Fruit fly (Drosophila melanogaster) whole organism, embryonic: ENCODE results near the gene Cpsf5.

ENCODE experiments used
- Asciz ChIP-seq: fragments of 200-800 bp; sonication (Bioruptor generic); optimal IDR thresholded peaks from 2 replicates; lab custom pipeline; 2017; ENCODE audit warnings: missing biosample characterization, mild to moderate bottlenecking, missing genetic modification characterization, missing genetic modification reagents
- CG10366 ChIP-seq: fragments of 200-800 bp; sonication (Bioruptor generic); IDR thresholded peaks from 2 replicates; pipeline ENCODE4 v1.3.6; 2022; ENCODE audit warnings: missing biosample characterization, missing genetic modification characterization
- CG13287 ChIP-seq: fragments of 200-800 bp; sonication (Bioruptor generic); IDR thresholded peaks from 2 replicates; pipeline ENCODE4 v1.3.6; 2022; ENCODE audit warnings: missing biosample characterization, missing genetic modification characterization; ENCODE audit not compliant: partially characterized antibody
- CG13624 ChIP-seq: fragments of 200-800 bp; sonication (Bioruptor generic); optimal IDR thresholded peaks from 2 replicates; lab custom pipeline; 2016; ENCODE audit warnings: missing biosample characterization, missing genetic modification characterization
- CG1603 ChIP-seq: fragments of 200-800 bp; sonication (Bioruptor generic); optimal IDR thresholded peaks from 2 replicates; lab custom pipeline; 2019; ENCODE audit warnings: missing biosample characterization, mild to moderate bottlenecking, missing genetic modification characterization, moderate library complexity
- CG17385 ChIP-seq: fragments of 200-800 bp; sonication (Bioruptor generic); optimal IDR thresholded peaks from 3 replicates; lab custom pipeline; 2018; ENCODE audit warnings: missing biosample characterization, mild to moderate bottlenecking, missing genetic modification characterization
- CG17612 ChIP-seq: fragments of 200-800 bp; sonication (Bioruptor generic); IDR thresholded peaks from 2 replicates; pipeline ENCODE4 v1.3.6; 2022; ENCODE audit warnings: missing biosample characterization, missing genetic modification characterization
- CG18476 ChIP-seq: fragments of 200-800 bp; sonication (Bioruptor generic); optimal IDR thresholded peaks from 2 replicates; lab custom pipeline; 2016; ENCODE audit warnings: missing biosample characterization, mild to moderate bottlenecking, missing genetic modification characterization
- CG18764 ChIP-seq: fragments of 200-800 bp; sonication (Bioruptor generic); optimal IDR thresholded peaks from 3 replicates; lab custom pipeline; 2016; ENCODE audit warnings: missing biosample characterization, missing genetic modification characterization
- CG2116 ChIP-seq: fragments of 200-800 bp; sonication (Bioruptor generic); optimal IDR thresholded peaks from 3 replicates; lab custom pipeline; 2018; ENCODE audit warnings: missing biosample characterization, mild to moderate bottlenecking, missing genetic modification characterization
- CG2129 ChIP-seq: fragments of 200-800 bp; sonication (Bioruptor generic); IDR thresholded peaks from 2 replicates; pipeline ENCODE4 v1.3.6; 2022; ENCODE audit warnings: missing biosample characterization, missing genetic modification characterization; ENCODE audit not compliant: partially characterized antibody
- CG34224 ChIP-seq: fragments of 200-800 bp; sonication (Bioruptor generic); IDR thresholded peaks from 3 replicates; pipeline ENCODE4 v1.3.6; 2022; ENCODE audit warnings: missing biosample characterization, missing genetic modification characterization; ENCODE audit not compliant: partially characterized antibody
- CG4328 ChIP-seq: fragments of 200-800 bp; sonication (Bioruptor generic); optimal IDR thresholded peaks from 3 replicates; lab custom pipeline; 2017; ENCODE audit warnings: missing biosample characterization, missing genetic modification reagents, missing genetic modification characterization
- CG4360 ChIP-seq: fragments of 200-800 bp; sonication (Bioruptor generic); IDR thresholded peaks from 2 replicates; pipeline ENCODE4 v1.3.6; 2022; ENCODE audit warnings: missing biosample characterization, missing genetic modification characterization
- CG4820 ChIP-seq: fragments of 200-800 bp; sonication (Bioruptor generic); optimal IDR thresholded peaks from 3 replicates; lab custom pipeline; 2016; ENCODE audit warnings: missing biosample characterization, missing genetic modification characterization
- CG5953 ChIP-seq: fragments of 200-800 bp; sonication (Bioruptor generic); IDR thresholded peaks from 2 replicates; pipeline ENCODE4 v1.3.6; 2022; ENCODE audit warnings: missing biosample characterization, missing genetic modification characterization
- CG7357 ChIP-seq: fragments of 200-800 bp; sonication (Bioruptor generic); IDR thresholded peaks from 3 replicates; pipeline ENCODE4 v1.3.6; 2022; ENCODE audit warnings: missing biosample characterization, missing genetic modification characterization
- CG7556 ChIP-seq: fragments of 200-800 bp; sonication (Bioruptor generic); optimal IDR thresholded peaks from 2 replicates; lab custom pipeline; 2017; ENCODE audit warnings: missing biosample characterization, mild to moderate bottlenecking, missing genetic modification characterization
- CG7963 ChIP-seq: fragments of 200-800 bp; sonication (Bioruptor generic); IDR thresholded peaks from 3 replicates; pipeline ENCODE4 v1.3.6; 2022; ENCODE audit warnings: missing biosample characterization, missing genetic modification characterization; ENCODE audit not compliant: partially characterized antibody
- CG7987 ChIP-seq: fragments of 200-800 bp; sonication (Bioruptor generic); optimal IDR thresholded peaks from 2 replicates; lab custom pipeline; 2018; ENCODE audit warnings: missing biosample characterization, mild to moderate bottlenecking, missing genetic modification characterization, moderate library complexity
- CG9215 ChIP-seq: fragments of 200-800 bp; sonication (Bioruptor generic); IDR thresholded peaks from 2 replicates; pipeline ENCODE4 v1.3.6; 2022; ENCODE audit warnings: missing biosample characterization, missing genetic modification characterization
- Camta ChIP-seq: fragments of 200-800 bp; sonication (Bioruptor generic); optimal IDR thresholded peaks from 2 replicates; lab custom pipeline; 2016; ENCODE audit warnings: missing biosample characterization, missing genetic modification characterization
- Chrac-16 ChIP-seq: fragments of 200-800 bp; sonication (Bioruptor generic); optimal IDR thresholded peaks from 3 replicates; lab custom pipeline; 2016; ENCODE audit warnings: missing biosample characterization, missing genetic modification characterization
- CkIIα-i1 ChIP-seq: fragments of 200-800 bp; sonication (Bioruptor generic); IDR thresholded peaks from 2 replicates; pipeline ENCODE4 v1.3.6; 2022; ENCODE audit warnings: missing biosample characterization, missing genetic modification characterization
- CrebB ChIP-seq: fragments of 200-800 bp; sonication (Bioruptor generic); optimal IDR thresholded peaks from 3 replicates; lab custom pipeline; 2018; ENCODE audit warnings: missing biosample characterization, mild to moderate bottlenecking, missing genetic modification characterization
- D19A ChIP-seq: fragments of 200-800 bp; optimal IDR thresholded peaks from 3 replicates; lab custom pipeline; 2019; ENCODE audit warnings: missing biosample characterization, mild to moderate bottlenecking, missing genetic modification characterization, moderate library complexity
- Dip2 ChIP-seq: fragments of 200-800 bp; sonication (Bioruptor generic); IDR thresholded peaks from 2 replicates; pipeline ENCODE4 v1.3.6; 2022; ENCODE audit warnings: missing biosample characterization, missing genetic modification characterization
- ERR ChIP-seq: fragments of 200-800 bp; sonication (Bioruptor generic); optimal IDR thresholded peaks from 2 replicates; lab custom pipeline; 2016; ENCODE audit warnings: missing biosample characterization, missing genetic modification characterization
- Ets97D ChIP-seq: fragments of 200-800 bp; sonication (Bioruptor generic); optimal IDR thresholded peaks from 3 replicates; lab custom pipeline; 2016; ENCODE audit warnings: missing biosample characterization, missing genetic modification characterization
- NC2α ChIP-seq: fragments of 200-800 bp; sonication (Bioruptor generic); optimal IDR thresholded peaks from 2 replicates; lab custom pipeline; 2016; ENCODE audit warnings: missing biosample characterization, missing genetic modification characterization
- Pdp1 ChIP-seq, 2 experiments: fragments of 200-800 bp; sonication (Bioruptor generic); optimal IDR thresholded peaks; 3 replicates each; lab custom pipeline; 2016; ENCODE audit warnings: missing biosample characterization in 2 of 2, missing genetic modification characterization in 2 of 2, mild to moderate bottlenecking in 1 of 2, moderate library complexity in 1 of 2
- ab ChIP-seq: fragments of 200-800 bp; sonication (Bioruptor generic); optimal IDR thresholded peaks from 2 replicates; lab custom pipeline; 2016; ENCODE audit warnings: missing biosample characterization, missing genetic modification characterization
- al ChIP-seq: fragments of 200-800 bp; sonication (Bioruptor generic); IDR thresholded peaks from 2 replicates; pipeline ENCODE4 v1.3.6; 2022; ENCODE audit warnings: missing biosample characterization, missing genetic modification characterization
- bbx ChIP-seq: fragments of 200-800 bp; sonication (Bioruptor generic); IDR thresholded peaks from 2 replicates; pipeline ENCODE4 v1.3.6; 2022; ENCODE audit warnings: missing biosample characterization, missing genetic modification characterization; ENCODE audit not compliant: partially characterized antibody
- chif ChIP-seq, 2 experiments: fragments of 200-800 bp; sonication (Bioruptor generic); optimal IDR thresholded peaks; 3 replicates each; lab custom pipeline; 2016; ENCODE audit warnings: missing biosample characterization in 2 of 2, missing genetic modification characterization in 2 of 2
- chinmo ChIP-seq: fragments of 200-800 bp; sonication (Bioruptor generic); IDR thresholded peaks from 4 replicates; pipeline ENCODE4 v1.3.6; 2022; ENCODE audit warnings: missing biosample characterization, missing genetic modification characterization; ENCODE audit not compliant: partially characterized antibody
- croc ChIP-seq: fragments of 200-800 bp; sonication (Bioruptor generic); conservative IDR thresholded peaks from 3 replicates; pipeline ENCODE4 v1.3.6; 2022; ENCODE audit warnings: missing biosample characterization, missing genetic modification characterization
- esg ChIP-seq: fragments of 200-800 bp; sonication (Bioruptor generic); conservative IDR thresholded peaks from 2 replicates; pipeline ENCODE4 v1.3.6; 2022; ENCODE audit warnings: missing biosample characterization, missing genetic modification characterization
- fd64A ChIP-seq: fragments of 200-800 bp; sonication (Bioruptor generic); optimal IDR thresholded peaks from 3 replicates; lab custom pipeline; 2018; ENCODE audit warnings: missing biosample characterization, mild to moderate bottlenecking, missing genetic modification characterization
- gce ChIP-seq: fragments of 200-800 bp; sonication (Bioruptor generic); IDR thresholded peaks from 3 replicates; pipeline ENCODE4 v1.3.6; 2022; ENCODE audit warnings: missing biosample characterization, missing genetic modification characterization
- gcm ChIP-seq: fragments of 200-800 bp; sonication (Bioruptor generic); optimal IDR thresholded peaks from 2 replicates; lab custom pipeline; 2019; ENCODE audit warnings: missing biosample characterization, mild to moderate bottlenecking, missing genetic modification characterization, moderate library complexity
- gsb ChIP-seq: fragments of 200-800 bp; sonication (Bioruptor generic); IDR thresholded peaks from 2 replicates; pipeline ENCODE4 v1.3.6; 2022; ENCODE audit warnings: missing biosample characterization, missing genetic modification characterization
- her ChIP-seq: fragments of 200-800 bp; sonication (Bioruptor generic); optimal IDR thresholded peaks from 2 replicates; lab custom pipeline; 2016; ENCODE audit warnings: missing biosample characterization, missing genetic modification characterization
- knrl ChIP-seq: fragments of 200-800 bp; sonication (Bioruptor generic); IDR thresholded peaks from 3 replicates; pipeline ENCODE4 v1.3.6; 2022; ENCODE audit warnings: missing biosample characterization, missing genetic modification characterization; ENCODE audit not compliant: partially characterized antibody
- lola ChIP-seq, 3 experiments: fragments of >200 bp in 2 of 3; fragments of 200-800 bp in 1 of 3; sonication (Bioruptor generic) in 1 of 3; optimal IDR thresholded peaks; 2 replicates each; lab custom pipeline; 2017 to 2019; ENCODE audit warnings: missing biosample characterization in 3 of 3, missing genetic modification characterization in 3 of 3, mild to moderate bottlenecking in 1 of 3, moderate library complexity in 1 of 3
- nerfin-2 ChIP-seq: fragments of 200-800 bp; sonication (Bioruptor generic); IDR thresholded peaks from 2 replicates; pipeline ENCODE4 v1.3.6; 2022; ENCODE audit warnings: missing biosample characterization, missing genetic modification characterization; ENCODE audit not compliant: partially characterized antibody
- unc-4 ChIP-seq: fragments of 200-800 bp; sonication (Bioruptor generic); IDR thresholded peaks from 2 replicates; pipeline ENCODE4 v1.3.6; 2022; ENCODE audit warnings: missing biosample characterization, missing genetic modification characterization; ENCODE audit not compliant: partially characterized antibody
- zen2 ChIP-seq: fragments of 200-800 bp; sonication (Bioruptor generic); IDR thresholded peaks from 3 replicates; pipeline ENCODE4 v1.3.6; 2022; ENCODE audit warnings: missing biosample characterization, missing genetic modification characterization; ENCODE audit not compliant: partially characterized antibody

Cpsf5 gene

dm6 chr3L:9373374-9374004, 37.3 kb upstream of the Cpsf5 start (continued):
- peak in 1 of 3 experiments; percentile 63 for TF ChIP-seq lola (GFP tag; optimal IDR thresholded peaks at IDR 0.05; lab: Kevin White, UChicago)
- peak; percentile 49 for TF ChIP-seq CG10366 (GFP tag; lab: Robert Waterston, UW)
- TF ChIP-seq CG13287 (GFP tag; lab: Robert Waterston, UW) = peak; percentile 52
- TF ChIP-seq CG7987 = peak; percentile 6
- TF ChIP-seq CG7963 = no peak
- TF ChIP-seq Dip2 = no peak
- peak; percentile 66 for TF ChIP-seq CG17385 (GFP tag; lab: Kevin White, UChicago)
- TF ChIP-seq CrebB (tag; lab: Kevin White, UChicago) = no peak
- peak; percentile 36 for TF ChIP-seq CG18764 (GFP tag; lab: Kevin White, UChicago)
- TF ChIP-seq knrl (GFP tag; lab: Robert Waterston, UW) = no peak
- peak; percentile 28; the same call in 1 of the 3 replicates for TF ChIP-seq zen2 (GFP tag; lab: Robert Waterston, UW)
- peak; percentile 17 for TF ChIP-seq Chrac-16 (GFP tag; lab: Kevin White, UChicago)
- TF ChIP-seq fd64A (GFP tag; lab: Kevin White, UChicago) = no peak
- TF ChIP-seq nerfin-2 (GFP tag; lab: Robert Waterston, UW) = no peak
- no peak; the same call in 2 of the 3 replicates for TF ChIP-seq croc (GFP tag; lab: Robert Waterston, UW)
- TF ChIP-seq al = no peak
- no peak for TF ChIP-seq her
- peak; percentile 54 for TF ChIP-seq unc-4 (GFP tag; lab: Robert Waterston, UW)
- peak; percentile 77 for TF ChIP-seq CG7556 (GFP tag; lab: Kevin White, UChicago)
- peak; percentile 64 for TF ChIP-seq bbx
- peak; percentile 33 for TF ChIP-seq gcm (GFP tag; lab: Kevin White, UChicago)
- no peak for TF ChIP-seq ERR (GFP tag; lab: Kevin White, UChicago)
- TF ChIP-seq D19A (tag; lab: Kevin White, UChicago) = peak; percentile 6
- peak; percentile 53; the same call in 1 of the 3 replicates for TF ChIP-seq CG34224 (GFP tag; lab: Robert Waterston, UW)
- TF ChIP-seq NC2α (GFP tag; lab: Kevin White, UChicago) = no peak
- TF ChIP-seq CG13624 (GFP tag; lab: Kevin White, UChicago) = no peak
- peak; percentile 60 for TF ChIP-seq CG18476
- no peak for TF ChIP-seq CG7357 (GFP tag; lab: Robert Waterston, UW)
- peak; percentile 44; the same call in 2 of the 4 replicates for TF ChIP-seq chinmo (GFP tag; lab: Robert Waterston, UW)
- peak; percentile 48 for TF ChIP-seq esg (GFP tag; lab: Robert Waterston, UW)
- TF ChIP-seq CG5953 = peak; percentile 69
- peak; percentile 59 for TF ChIP-seq CG4820 (GFP tag; lab: Kevin White, UChicago)
- no peak for TF ChIP-seq CkIIα-i1 (GFP tag; lab: Robert Waterston, UW)
- TF ChIP-seq ab (GFP tag; lab: Kevin White, UChicago) = no peak
- peak in 1 of 2 experiments; percentile 19 for TF ChIP-seq Pdp1 (GFP tag; optimal IDR thresholded peaks at IDR 0.05; lab: Kevin White, UChicago)
- 0 out of 2 replicates have a peak, but pooled peaks have one; percentile 24 for TF ChIP-seq CG17612 (GFP tag; lab: Robert Waterston, UW)
- peak; percentile 62 for TF ChIP-seq Asciz (GFP tag; lab: Kevin White, UChicago)
- 0 out of 2 replicates have a peak, but pooled peaks have one; percentile 38 for TF ChIP-seq CG4360 (GFP tag; lab: Robert Waterston, UW)
- TF ChIP-seq CG4328 = peak; percentile 61
- peak; percentile 17; the same call in 1 of the 2 replicates for TF ChIP-seq gsb (GFP tag; lab: Robert Waterston, UW)
- 0 out of 3 replicates have a peak, but pooled peaks have one; percentile 62 for TF ChIP-seq gce
- no peak for TF ChIP-seq CG1603 (tag; lab: Kevin White, UChicago)
- peak; percentile 38 for TF ChIP-seq CG9215
- no peak for TF ChIP-seq CG2116
- peak in 1 of 2 experiments; percentile 12 for TF ChIP-seq chif (GFP tag; optimal IDR thresholded peaks at IDR 0.05; lab: Kevin White, UChicago)
- TF ChIP-seq Camta = no peak
- no peak for TF ChIP-seq Ets97D
- peak; percentile 23; the same call in 1 of the 2 replicates for TF ChIP-seq CG2129 (GFP tag; lab: Robert Waterston, UW)
